Fruit fly (Drosophila melanogaster): ENCODE results near the gene Miro.
A peak's percentile ranks its signal among the peaks of the same experiment; 100 is the strongest.

Miro gene

dm6 chr3R:23986479-23986930, 52.1 kb downstream of the Miro start, which contains the start of the genes CG13603 and CG5902 (continued):
- TF ChIP-seq amos (GFP tag; IDR thresholded peaks at IDR 0.05; ENCODE audit: partially characterized antibody), result peak; percentile 85
- TF ChIP-seq HmgZ (tag; optimal IDR thresholded peaks at IDR 0.05), result peak; percentile 70
- TF ChIP-seq CG11456 (GFP tag; IDR thresholded peaks at IDR 0.05), result peak; percentile 70; the same call in 2 of the 3 replicates
- TF ChIP-seq CG2199 (GFP tag; IDR thresholded peaks at IDR 0.05), result 0 out of 3 replicates have a peak, but pooled peaks have one; percentile 31
- no peak for TF ChIP-seq Oaz (GFP tag; IDR thresholded peaks at IDR 0.05)
- peak in 1 of 2 experiments; percentile 17 for TF ChIP-seq bsh (GFP tag; optimal IDR thresholded peaks at IDR 0.05)
- no peak for TF ChIP-seq CG1529 (GFP tag; optimal IDR thresholded peaks at IDR 0.05)
- TF ChIP-seq CG10979 (tag; optimal IDR thresholded peaks at IDR 0.05), result peak; percentile 29
- TF ChIP-seq Taf1 (GFP tag; IDR thresholded peaks at IDR 0.05), result no peak
- no peak for TF ChIP-seq Doc2 (GFP tag; IDR thresholded peaks at IDR 0.05)
- TF ChIP-seq Myb (GFP tag; optimal IDR thresholded peaks at IDR 0.05), result peak; percentile 47
- TF ChIP-seq Neu2 (GFP tag; optimal IDR thresholded peaks at IDR 0.05; ENCODE audit: borderline replicate concordance), result no peak
- no peak for TF ChIP-seq CG10565 (GFP tag; optimal IDR thresholded peaks at IDR 0.05)
- no peak for TF ChIP-seq CG13424 (tag; optimal IDR thresholded peaks at IDR 0.05)
- 0 out of 3 replicates have a peak, but pooled peaks have one; percentile 9 for TF ChIP-seq gce (GFP tag; IDR thresholded peaks at IDR 0.05)
- no peak for TF ChIP-seq D19B (GFP tag; optimal IDR thresholded peaks at IDR 0.05)
- no peak for TF ChIP-seq slou (GFP tag; optimal IDR thresholded peaks at IDR 0.05)
- no peak for TF ChIP-seq CG8281 (tag; optimal IDR thresholded peaks at IDR 0.05)
- no peak for TF ChIP-seq tup (GFP tag; optimal IDR thresholded peaks at IDR 0.05)
- TF ChIP-seq Lhr (GFP tag; optimal IDR thresholded peaks at IDR 0.05), result no peak
- peak; percentile 57; the same call in 1 of the 3 replicates for TF ChIP-seq ken (GFP tag; IDR thresholded peaks at IDR 0.05)
- no peak for TF ChIP-seq abd-A (tag; optimal IDR thresholded peaks at IDR 0.05)
- TF ChIP-seq CG12391 (tag; optimal IDR thresholded peaks at IDR 0.05), result peak; percentile 39
- no peak for TF ChIP-seq al (GFP tag; IDR thresholded peaks at IDR 0.05)
- TF ChIP-seq ttk (GFP tag; IDR thresholded peaks at IDR 0.05), result no peak
- TF ChIP-seq bowl (GFP tag; IDR thresholded peaks at IDR 0.05), result no peak
- TF ChIP-seq fd96Cb (tag; optimal IDR thresholded peaks at IDR 0.05), result no peak
- peak; percentile 55 for TF ChIP-seq ftz-f1 (GFP tag; optimal IDR thresholded peaks at IDR 0.05)
- no peak for TF ChIP-seq lov (optimal IDR thresholded peaks at IDR 0.05)
- no peak for TF ChIP-seq lov (GFP tag; IDR thresholded peaks at IDR 0.05)
- TF ChIP-seq Fer1 (GFP tag; optimal IDR thresholded peaks at IDR 0.05), result no peak
- TF ChIP-seq YL-1 (GFP tag; optimal IDR thresholded peaks at IDR 0.05), result peak; percentile 97
- TF ChIP-seq CG1602 (GFP tag; optimal IDR thresholded peaks at IDR 0.05), result no peak
- peak; percentile 59 for TF ChIP-seq CG11398 (GFP tag; optimal IDR thresholded peaks at IDR 0.05)
- TF ChIP-seq unc-4 (GFP tag; IDR thresholded peaks at IDR 0.05; ENCODE audit: partially characterized antibody), result peak; percentile 65
- peak; percentile 100 for TF ChIP-seq sd (tag; optimal IDR thresholded peaks at IDR 0.05)
- TF ChIP-seq row (GFP tag; IDR thresholded peaks at IDR 0.05), result peak; percentile 58; the same call in 2 of the 3 replicates
- TF ChIP-seq CG11247 (GFP tag; IDR thresholded peaks at IDR 0.05), result 0 out of 2 replicates have a peak, but pooled peaks have one; percentile 22
- no peak for TF ChIP-seq CG5953 (GFP tag; IDR thresholded peaks at IDR 0.05)
- TF ChIP-seq NK7.1 (GFP tag; optimal IDR thresholded peaks at IDR 0.05), result no peak
- TF ChIP-seq CG3163 (GFP tag; optimal IDR thresholded peaks at IDR 0.05), result peak; percentile 10
- TF ChIP-seq sqz (GFP tag; optimal IDR thresholded peaks at IDR 0.05), result no peak
- peak; percentile 50 for TF ChIP-seq Chrac-16 (GFP tag; optimal IDR thresholded peaks at IDR 0.05)
- TF ChIP-seq z (GFP tag; IDR thresholded peaks at IDR 0.05), result no peak
- peak; percentile 98 for TF ChIP-seq CG2116 (GFP tag; optimal IDR thresholded peaks at IDR 0.05)
- 0 out of 2 replicates have a peak, but pooled peaks have one; percentile 47 for TF ChIP-seq ato (GFP tag; IDR thresholded peaks at IDR 0.05; ENCODE audit: partially characterized antibody)
- no peak for TF ChIP-seq Lim3 (GFP tag; IDR thresholded peaks at IDR 0.05)
- TF ChIP-seq CG9797 (GFP tag; optimal IDR thresholded peaks at IDR 0.05), result peak; percentile 50
- no peak for TF ChIP-seq cwo (GFP tag; optimal IDR thresholded peaks at IDR 0.05)
- peak; percentile 59; the same call in 1 of the 2 replicates for TF ChIP-seq inv (GFP tag; IDR thresholded peaks at IDR 0.05; ENCODE audit: partially characterized antibody)
- TF ChIP-seq ash1 (GFP tag; optimal IDR thresholded peaks at IDR 0.05), result no peak

All from whole organism, embryonic.